Fruit fly (Drosophila melanogaster) whole organism, prepupa: ENCODE data around the gene Hnf4.

Experiments used
- CG3919 ChIP-seq: fragments of 200-800 bp; sonication (Bioruptor generic); optimal IDR thresholded peaks from 3 replicates; lab custom pipeline; 2016; ENCODE audit warnings: missing biosample characterization, missing genetic modification characterization
- CG8632 ChIP-seq: fragments of 200-800 bp; sonication (Bioruptor generic); optimal IDR thresholded peaks from 3 replicates; lab custom pipeline; 2016; ENCODE audit warnings: missing biosample characterization, missing genetic modification characterization
- Eip93F ChIP-seq: fragments of 200-800 bp; sonication (Bioruptor generic); optimal IDR thresholded peaks from 2 replicates; lab custom pipeline; 2016; ENCODE audit warnings: missing biosample characterization, mild to moderate bottlenecking, missing genetic modification characterization
- Ets96B ChIP-seq: fragments of 200-800 bp; optimal IDR thresholded peaks from 2 replicates; lab custom pipeline; 2019; ENCODE audit warnings: missing biosample characterization, mild to moderate bottlenecking, missing genetic modification characterization, moderate library complexity
- Hr39 ChIP-seq: fragments of 200-800 bp; sonication (Bioruptor generic); optimal IDR thresholded peaks from 2 replicates; lab custom pipeline; 2016; ENCODE audit warnings: missing biosample characterization, missing genetic modification characterization
- Hr4 ChIP-seq: fragments of 200-800 bp; sonication (Bioruptor generic); optimal IDR thresholded peaks from 3 replicates; lab custom pipeline; 2016; ENCODE audit warnings: missing biosample characterization, missing genetic modification characterization
- Lpt ChIP-seq: fragments of 200-800 bp; sonication (Bioruptor generic); optimal IDR thresholded peaks from 3 replicates; lab custom pipeline; 2016; ENCODE audit warnings: missing biosample characterization, missing genetic modification characterization
- Met ChIP-seq: fragments of 200-800 bp; sonication (Bioruptor generic); optimal IDR thresholded peaks from 3 replicates; lab custom pipeline; 2016; ENCODE audit warnings: missing biosample characterization, missing genetic modification characterization
- Sox14 ChIP-seq: fragments of 200-800 bp; sonication (Bioruptor generic); optimal IDR thresholded peaks from 3 replicates; lab custom pipeline; 2016; ENCODE audit warnings: missing biosample characterization, missing genetic modification characterization
- achi ChIP-seq: fragments of 200-800 bp; sonication (Bioruptor generic); optimal IDR thresholded peaks from 3 replicates; lab custom pipeline; 2016; ENCODE audit warnings: missing biosample characterization, missing genetic modification characterization
- cyc ChIP-seq: fragments of 200-800 bp; sonication (Bioruptor generic); optimal IDR thresholded peaks from 3 replicates; lab custom pipeline; 2016; ENCODE audit warnings: missing biosample characterization, missing genetic modification characterization
- fd59A ChIP-seq: fragments of 200-800 bp; sonication (Bioruptor generic); optimal IDR thresholded peaks from 2 replicates; lab custom pipeline; 2017; ENCODE audit warnings: missing biosample characterization, mild to moderate bottlenecking, missing genetic modification characterization, missing genetic modification reagents
- fkh ChIP-seq: fragments of 200-800 bp; sonication (Bioruptor generic); optimal IDR thresholded peaks from 3 replicates; lab custom pipeline; 2017; ENCODE audit warnings: missing biosample characterization, mild to moderate bottlenecking, missing genetic modification characterization, moderate library complexity
- spab ChIP-seq: fragments of 200-800 bp; sonication (Bioruptor generic); optimal IDR thresholded peaks from 2 replicates; lab custom pipeline; 2017; ENCODE audit warnings: missing biosample characterization, mild to moderate bottlenecking, missing genetic modification characterization, missing genetic modification reagents

DNA sequence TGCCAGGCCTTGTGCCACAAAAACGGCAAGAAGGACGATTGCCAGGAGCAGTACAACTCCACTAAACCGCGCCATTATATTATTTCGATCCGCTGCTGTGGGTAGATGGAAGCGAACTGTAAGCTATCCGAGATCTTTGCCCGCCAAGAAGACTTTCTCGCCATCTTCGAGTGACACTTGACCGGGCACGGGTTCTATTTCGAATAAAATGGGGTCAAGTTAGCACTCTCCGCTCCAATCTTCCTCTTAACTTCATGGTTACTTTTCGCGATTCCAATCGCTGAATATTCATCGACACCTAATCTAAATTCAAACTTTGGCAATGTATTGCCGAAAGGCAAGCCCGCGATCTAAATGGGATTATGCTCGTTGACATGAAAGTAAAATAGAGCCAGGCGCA lies 25.1 kb downstream of the Hnf4 start, which contains the start of gene CG9289:
- TF ChIP-seq Sox14, result no peak
- TF ChIP-seq Hr39 (GFP tag; lab: Kevin White, UChicago), result no peak
- no peak for TF ChIP-seq Met
- no peak for TF ChIP-seq fkh (GFP tag; lab: Kevin White, UChicago)
- TF ChIP-seq cyc (GFP tag; lab: Kevin White, UChicago), result no peak
- TF ChIP-seq fd59A, result no peak
- TF ChIP-seq Hr4 (GFP tag; lab: Kevin White, UChicago), result no peak
- TF ChIP-seq Ets96B, result no peak
- no peak for TF ChIP-seq Lpt (GFP tag; lab: Kevin White, UChicago)
- no peak for TF ChIP-seq spab (GFP tag; lab: Kevin White, UChicago)
- no peak for TF ChIP-seq CG8632
- TF ChIP-seq Eip93F, result no peak
- TF ChIP-seq CG3919 (GFP tag; lab: Kevin White, UChicago), result no peak
- no peak for TF ChIP-seq achi
